Worm (Caenorhabditis elegans) whole organism, midembryonic: ENCODE measurements around the gene fbxa-89.

ENCODE experiments used
- cog-1 ChIP-seq: sonication (generic microtip); optimal IDR thresholded peaks from 2 replicates; lab custom pipeline; 2016; ENCODE audit warnings: missing genetic modification characterization, missing compliant biosample characterization
- tab-1 ChIP-seq: fragments of 200-800 bp; sonication (Bioruptor generic); IDR thresholded peaks from 2 replicates; pipeline ENCODE4 v1.3.6; 2022; ENCODE audit warnings: missing genetic modification characterization, missing compliant biosample characterization
- ztf-23 ChIP-seq: fragments of 200-800 bp; sonication (Bioruptor generic); IDR thresholded peaks from 2 replicates; pipeline ENCODE4 v1.3.6; 2022; ENCODE audit warnings: missing genetic modification reagents, missing genetic modification characterization, missing compliant biosample characterization
- ztf-29 ChIP-seq: fragments of 200-800 bp; sonication (Bioruptor generic); IDR thresholded peaks from 2 replicates; pipeline ENCODE4 v1.3.6; 2022; ENCODE audit warnings: missing genetic modification reagents, missing genetic modification characterization, missing compliant biosample characterization

ce11 chrIII:12284157-12284556, 48.2 kb downstream of the fbxa-89 start:
- TF ChIP-seq ztf-23 (GFP tag; lab: Robert Waterston, UW) (no peak), cog-1 (tag; lab: Kevin White, UChicago) (no peak), ztf-29 (GFP tag; lab: Robert Waterston, UW) (no peak), tab-1 (no peak)
